Worm (Caenorhabditis elegans): ENCODE data around the gene myo-3.

Gene myo-3

ce11 chrV:12198545-12198944 lies 35.6 kb downstream of the myo-3 start, which contains the start of gene lon-3:
Gene lon-3, minus strand, starts transcription at chrV:12198645.
- no peak for TF ChIP-seq Y105C5A.15 (GFP tag; IDR thresholded peaks at IDR 0.05)
- no peak for TF ChIP-seq nhr-77 (tag; optimal IDR thresholded peaks at IDR 0.05)
- no peak for TF ChIP-seq arid-1 (GFP tag; conservative IDR thresholded peaks at IDR 0.05)
- TF ChIP-seq ceh-20 (GFP tag; IDR thresholded peaks at IDR 0.05) = no peak
- TF ChIP-seq lsy-2 (tag; optimal IDR thresholded peaks at IDR 0.05) = no peak

- no peak for TF ChIP-seq ZK337.2 (GFP tag; IDR thresholded peaks at IDR 0.05)
- peak; percentile 25 for TF ChIP-seq aha-1 (tag)
- peak in 1 of 2 experiments; percentile 61 for TF ChIP-seq unc-62 (GFP tag; optimal IDR thresholded peaks at IDR 0.05 in 1 of 2)
- no peak for TF ChIP-seq unc-62 (tag; optimal IDR thresholded peaks at IDR 0.05)
- no peak for TF ChIP-seq dmd-9 (GFP tag; IDR thresholded peaks at IDR 0.05)
- no peak for TF ChIP-seq lim-7 (GFP tag; IDR thresholded peaks at IDR 0.05)
- TF ChIP-seq unc-130 (GFP tag; optimal IDR thresholded peaks at IDR 0.05) = no peak
- 0 out of 2 replicates have a peak, but pooled peaks have one; percentile 11 for TF ChIP-seq dmd-8 (GFP tag; IDR thresholded peaks at IDR 0.05)
- TF ChIP-seq zip-2 (tag; optimal IDR thresholded peaks at IDR 0.05) = no peak
- TF ChIP-seq lsy-2 (tag; optimal IDR thresholded peaks at IDR 0.05) = no peak
- TF ChIP-seq set-16 (GFP tag; IDR thresholded peaks at IDR 0.05) = peak; percentile 88
- TF ChIP-seq dve-1 (tag; optimal IDR thresholded peaks at IDR 0.05; ENCODE audit: insufficient read depth) = no peak
- TF ChIP-seq nhr-102 (tag; optimal IDR thresholded peaks at IDR 0.05) = no peak
- no peak for TF ChIP-seq skn-1 (tag; optimal IDR thresholded peaks at IDR 0.05)
Measured at ce11 chrV:12197748-12198147, 36.4 kb downstream of the myo-3 start.

ce11 chrV:12196659-12197058 lies 37.5 kb downstream of the myo-3 start:
- TF ChIP-seq fkh-10 (GFP tag; optimal IDR thresholded peaks at IDR 0.05) (no peak), T20F7.1 (GFP tag; optimal IDR thresholded peaks at IDR 0.05) (no peak)

ce11 chrV:12195845-12196244 lies 38.3 kb downstream of the myo-3 start, which contains the start of gene ZK836.3:
Gene ZK836.3, minus strand, starts transcription at chrV:12195945.
- TF ChIP-seq fos-1 (tag; optimal IDR thresholded peaks at IDR 0.05) (no peak), hlh-30 (tag; optimal IDR thresholded peaks at IDR 0.05; ENCODE audit: insufficient read depth) (no peak), nhr-11 (tag; optimal IDR thresholded peaks at IDR 0.05) (no peak), spr-1 (tag; optimal IDR thresholded peaks at IDR 0.05) (no peak), vab-7 (GFP tag; IDR thresholded peaks at IDR 0.05) (no peak), daf-12 (tag; optimal IDR thresholded peaks at IDR 0.05) (no peak), nhr-102 (tag; optimal IDR thresholded peaks at IDR 0.05) (no peak), egl-43 (GFP tag; IDR thresholded peaks at IDR 0.05) (no peak), gei-8 (GFP tag; optimal IDR thresholded peaks at IDR 0.05) (no peak), saeg-2 (GFP tag; IDR thresholded peaks at IDR 0.05) (no peak), hmg-1.1 (GFP tag; IDR thresholded peaks at IDR 0.05) (no peak), mep-1 (tag; optimal IDR thresholded peaks at IDR 0.05) (no peak), ZK546.5 (tag; optimal IDR thresholded peaks at IDR 0.05) (no peak), ama-1 (optimal IDR thresholded peaks at IDR 0.05) (no peak), mxl-3 (GFP tag; optimal IDR thresholded peaks at IDR 0.05) (no peak), Y48G9A.11 (GFP tag; IDR thresholded peaks at IDR 0.05) (no peak)

- TF ChIP-seq nhr-28 (tag; optimal IDR thresholded peaks at IDR 0.05) (peak; percentile 2), ceh-82 (tag; optimal IDR thresholded peaks at IDR 0.05) (no peak), lsy-2 (tag; optimal IDR thresholded peaks at IDR 0.05) (peak in 1 of 2 experiments; percentile 26), ceh-62 (tag; optimal IDR thresholded peaks at IDR 0.05) (no peak), unc-62 (GFP tag; optimal IDR thresholded peaks at IDR 0.05 in 1 of 2) (peak in 1 of 2 experiments; percentile 20), unc-62 (tag; optimal IDR thresholded peaks at IDR 0.05) (no peak), lin-38 (GFP tag; IDR thresholded peaks at IDR 0.05) (no peak), Y75B8A.6 (GFP tag; IDR thresholded peaks at IDR 0.05) (no peak), spr-1 (tag; optimal IDR thresholded peaks at IDR 0.05) (no peak), F49E8.2 (tag; optimal IDR thresholded peaks at IDR 0.05; ENCODE audit: borderline replicate concordance) (no peak), nhr-42 (GFP tag; IDR thresholded peaks at IDR 0.05) (no peak), hlh-30 (tag; optimal IDR thresholded peaks at IDR 0.05; ENCODE audit: insufficient read depth) (peak; percentile 40), nhr-6 (tag; optimal IDR thresholded peaks at IDR 0.05) (no peak), ceh-44 (GFP tag; IDR thresholded peaks at IDR 0.05) (no peak), mdl-1 (tag; optimal IDR thresholded peaks at IDR 0.05) (peak in 1 of 2 experiments; percentile 14)
Measured at ce11 chrV:12194275-12194674, 39.9 kb downstream of the myo-3 start, which contains the start of gene ogdh-2. Gene ogdh-2, plus strand, starts transcription at chrV:12194507.
